Fruit fly (Drosophila melanogaster): Measurements from ENCODE around the gene CG11843.

Gene CG11843

dm6 chr3R:29069208-29070072 is 15.3 kb downstream of the CG11843 start:
- TF ChIP-seq acj6 (GFP tag; optimal IDR thresholded peaks at IDR 0.05) (no peak), Sox15 (GFP tag; optimal IDR thresholded peaks at IDR 0.05) (no peak), net (GFP tag; optimal IDR thresholded peaks at IDR 0.05) (no peak), dac (GFP tag; optimal IDR thresholded peaks at IDR 0.05) (no peak), CG1621 (tag; optimal IDR thresholded peaks at IDR 0.05) (no peak), CG8632 (GFP tag; optimal IDR thresholded peaks at IDR 0.05) (no peak), CG16779 (tag; optimal IDR thresholded peaks at IDR 0.05) (no peak), svp (GFP tag) (peak; percentile 47), eg (GFP tag; IDR thresholded peaks at IDR 0.05) (0 out of 3 replicates have a peak, but pooled peaks have one; percentile 0), CG6854 (GFP tag; optimal IDR thresholded peaks at IDR 0.05) (peak; percentile 17), Eip78C (GFP tag) (peak; percentile 30), CG8319 (GFP tag; optimal IDR thresholded peaks at IDR 0.05) (no peak), Blimp-1 (GFP tag; optimal IDR thresholded peaks at IDR 0.05) (no peak), Sox14 (GFP tag; optimal IDR thresholded peaks at IDR 0.05) (no peak), Lpt (GFP tag; optimal IDR thresholded peaks at IDR 0.05) (no peak), Smox (GFP tag; optimal IDR thresholded peaks at IDR 0.05) (no peak), esn (GFP tag; optimal IDR thresholded peaks at IDR 0.05) (no peak), fd85E (GFP tag; optimal IDR thresholded peaks at IDR 0.05) (no peak), Ets96B (tag; optimal IDR thresholded peaks at IDR 0.05) (no peak), CG11762 (GFP tag; optimal IDR thresholded peaks at IDR 0.05; ENCODE audit: insufficient read depth) (no peak), CG15336 (GFP tag; IDR thresholded peaks at IDR 0.05) (no peak), Met (GFP tag; optimal IDR thresholded peaks at IDR 0.05) (no peak), ss (GFP tag; optimal IDR thresholded peaks at IDR 0.05) (no peak), CG6276 (GFP tag; optimal IDR thresholded peaks at IDR 0.05) (no peak), CG10631 (GFP tag; optimal IDR thresholded peaks at IDR 0.05) (no peak)

DNA sequence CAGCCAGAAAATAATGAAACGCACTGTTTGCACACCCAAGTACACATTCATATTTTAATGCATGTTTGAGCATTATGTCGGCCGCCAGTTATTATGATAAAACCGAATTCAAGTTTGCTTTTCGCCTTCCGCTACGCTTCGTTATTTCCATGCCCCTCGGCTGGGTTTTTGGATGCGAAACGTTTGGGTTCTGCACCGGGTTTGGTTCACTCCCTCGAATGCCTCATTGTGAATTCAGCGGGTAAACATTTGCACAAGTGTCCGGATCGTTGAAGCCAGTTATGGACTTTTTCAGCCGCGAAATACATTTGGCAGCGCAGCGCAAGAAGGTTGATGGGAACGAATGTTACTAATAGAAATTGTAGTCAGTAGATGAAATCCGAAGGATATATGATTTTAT is 17.0 kb downstream of the CG11843 start:
- no peak for TF ChIP-seq Eip93F (GFP tag; optimal IDR thresholded peaks at IDR 0.05)
- peak; percentile 66 for TF ChIP-seq fkh (GFP tag; optimal IDR thresholded peaks at IDR 0.05)
- peak; percentile 40 for TF ChIP-seq svp (GFP tag)
- no peak for TF ChIP-seq CG11762 (GFP tag; optimal IDR thresholded peaks at IDR 0.05; ENCODE audit: insufficient read depth)
- peak; percentile 17 for TF ChIP-seq vri (GFP tag; optimal IDR thresholded peaks at IDR 0.05)

DNA sequence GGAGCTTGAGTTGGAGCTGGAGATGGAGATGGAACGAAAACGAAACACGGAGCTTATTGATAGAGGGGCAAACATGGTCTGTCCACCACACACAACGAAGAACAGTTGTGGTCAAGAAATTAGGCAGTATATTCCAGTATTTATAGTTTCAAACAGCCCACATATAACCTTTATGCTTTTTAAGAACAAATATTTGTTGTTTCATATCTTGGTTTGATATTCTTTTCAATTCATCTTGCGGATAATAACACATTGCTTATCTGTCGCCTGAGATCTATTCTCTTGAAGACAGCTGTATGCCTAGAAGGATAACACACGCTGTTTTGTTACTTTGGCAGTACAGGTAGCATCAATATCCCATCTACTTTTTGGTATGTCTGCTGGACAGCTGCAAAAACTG is 18.7 kb downstream of the CG11843 start:
- TF ChIP-seq Eip75B (GFP tag; optimal IDR thresholded peaks at IDR 0.05) (peak; percentile 21), CG8119 (GFP tag; IDR thresholded peaks at IDR 0.05) (0 out of 3 replicates have a peak, but pooled peaks have one; percentile 27), achi (GFP tag; optimal IDR thresholded peaks at IDR 0.05) (peak; percentile 12), ss (GFP tag; optimal IDR thresholded peaks at IDR 0.05) (peak in 1 of 2 experiments; percentile 17), Ets96B (tag; optimal IDR thresholded peaks at IDR 0.05) (peak; percentile 52), CG10669 (GFP tag; optimal IDR thresholded peaks at IDR 0.05) (peak; percentile 24), CG6808 (GFP tag; optimal IDR thresholded peaks at IDR 0.05) (peak; percentile 14), CG6163 (GFP tag; IDR thresholded peaks at IDR 0.05) (peak; percentile 63; the same call in 2 of the 3 replicates), CG32006 (GFP tag; optimal IDR thresholded peaks at IDR 0.05) (peak; percentile 19), CG15336 (GFP tag; IDR thresholded peaks at IDR 0.05) (0 out of 2 replicates have a peak, but pooled peaks have one; percentile 8), Lpt (GFP tag; optimal IDR thresholded peaks at IDR 0.05) (peak; percentile 52), CG4318 (GFP tag; optimal IDR thresholded peaks at IDR 0.05) (no peak), CG10631 (GFP tag; optimal IDR thresholded peaks at IDR 0.05) (peak; percentile 5), CG3032 (tag; optimal IDR thresholded peaks at IDR 0.05) (peak; percentile 43), Sox14 (GFP tag; optimal IDR thresholded peaks at IDR 0.05) (peak; percentile 40), CG11294 (GFP tag; IDR thresholded peaks at IDR 0.05) (no peak), dsx (GFP tag; optimal IDR thresholded peaks at IDR 0.05; ENCODE audit: poor library complexity, severe bottlenecking) (peak; percentile 35), Eip78C (GFP tag) (peak; percentile 65), Blimp-1 (GFP tag; optimal IDR thresholded peaks at IDR 0.05) (no peak), Ets21C (GFP tag; optimal IDR thresholded peaks at IDR 0.05) (no peak), CG3919 (GFP tag; optimal IDR thresholded peaks at IDR 0.05) (peak; percentile 34), dac (GFP tag; optimal IDR thresholded peaks at IDR 0.05) (no peak), Sox15 (GFP tag; optimal IDR thresholded peaks at IDR 0.05) (no peak), OdsH (GFP tag; optimal IDR thresholded peaks at IDR 0.05) (peak; percentile 22), CG6276 (GFP tag; optimal IDR thresholded peaks at IDR 0.05) (no peak)
